Worm (Caenorhabditis elegans): ENCODE results near the gene T08A9.13.

The T08A9.13 gene

ce11 chrX:7340394-7340793 is 18.2 kb upstream of the T08A9.13 start:
- TF ChIP-seq aly-1 (tag; optimal IDR thresholded peaks at IDR 0.05) (no peak), hmg-4 (GFP tag; optimal IDR thresholded peaks at IDR 0.05) (peak; percentile 12), tra-4 (tag; optimal IDR thresholded peaks at IDR 0.05) (no peak), hmbx-1 (tag; optimal IDR thresholded peaks at IDR 0.05) (no peak), ama-1 (optimal IDR thresholded peaks at IDR 0.05) (peak; percentile 53)

- no peak for TF ChIP-seq hmbx-1 (tag; optimal IDR thresholded peaks at IDR 0.05)
- peak; percentile 42 for TF ChIP-seq F13C5.2 (tag; optimal IDR thresholded peaks at IDR 0.05)
- no peak for TF ChIP-seq pes-1 (GFP tag; IDR thresholded peaks at IDR 0.05)
- peak; percentile 78 for TF ChIP-seq hmg-4 (GFP tag; optimal IDR thresholded peaks at IDR 0.05)
These were observed 12.1 kb upstream of the T08A9.13 start, which contains the start of gene epg-7 for ce11 chrX:7334302-7334724. Gene epg-7, plus strand, starts transcription at chrX:7334714.

ce11 chrX:7330685-7331196 is 8.5 kb upstream of the T08A9.13 start, which contains the start of gene ttr-30:
Gene ttr-30, plus strand, starts transcription at chrX:7330949.
- no peak for TF ChIP-seq pes-1 (GFP tag; IDR thresholded peaks at IDR 0.05)
- no peak for TF ChIP-seq ceh-13 (GFP tag; optimal IDR thresholded peaks at IDR 0.05)

- TF ChIP-seq ceh-36 (tag; optimal IDR thresholded peaks at IDR 0.05) (no peak), flt-1 (GFP tag; IDR thresholded peaks at IDR 0.05) (no peak), F13C5.2 (tag; optimal IDR thresholded peaks at IDR 0.05) (no peak), hnd-1 (tag; optimal IDR thresholded peaks at IDR 0.05) (no peak), sea-1 (GFP tag; conservative IDR thresholded peaks at IDR 0.05) (no peak), tbx-37 (GFP tag; conservative IDR thresholded peaks at IDR 0.05) (no peak), ets-7 (tag; optimal IDR thresholded peaks at IDR 0.05) (no peak), scrt-1 (GFP tag; IDR thresholded peaks at IDR 0.05) (no peak), hmg-4 (GFP tag; optimal IDR thresholded peaks at IDR 0.05) (no peak), ama-1 (optimal IDR thresholded peaks at IDR 0.05) (no peak), ceh-13 (GFP tag; optimal IDR thresholded peaks at IDR 0.05) (no peak), tra-4 (tag; optimal IDR thresholded peaks at IDR 0.05) (no peak), aly-1 (tag; optimal IDR thresholded peaks at IDR 0.05) (no peak), hmbx-1 (tag; optimal IDR thresholded peaks at IDR 0.05) (no peak), B0310.2 (tag; optimal IDR thresholded peaks at IDR 0.05) (no peak), tbx-11 (GFP tag; IDR thresholded peaks at IDR 0.05) (no peak), pes-1 (GFP tag; IDR thresholded peaks at IDR 0.05) (no peak)
These were observed 7.4 kb upstream of the T08A9.13 start, which contains the start of gene ttr-59 for ce11 chrX:7329601-7330000. Gene ttr-59, plus strand, starts transcription at chrX:7329818.

ce11 chrX:7328065-7328564 is 5.9 kb upstream of the T08A9.13 start:
- TF ChIP-seq aly-1 (tag; optimal IDR thresholded peaks at IDR 0.05): no peak
- no peak for TF ChIP-seq tbx-11 (GFP tag; IDR thresholded peaks at IDR 0.05)
- no peak for TF ChIP-seq tra-4 (tag; optimal IDR thresholded peaks at IDR 0.05)
- no peak for TF ChIP-seq B0310.2 (tag; optimal IDR thresholded peaks at IDR 0.05)
- TF ChIP-seq ceh-36 (tag; optimal IDR thresholded peaks at IDR 0.05): no peak
- no peak for TF ChIP-seq F13C5.2 (tag; optimal IDR thresholded peaks at IDR 0.05)
- no peak for TF ChIP-seq flt-1 (GFP tag; IDR thresholded peaks at IDR 0.05)
- no peak for TF ChIP-seq hmg-4 (GFP tag; optimal IDR thresholded peaks at IDR 0.05)
- TF ChIP-seq sea-1 (GFP tag; conservative IDR thresholded peaks at IDR 0.05): no peak
- no peak for TF ChIP-seq tbx-37 (GFP tag; conservative IDR thresholded peaks at IDR 0.05)
- TF ChIP-seq hnd-1 (tag; optimal IDR thresholded peaks at IDR 0.05): no peak
- TF ChIP-seq ets-7 (tag; optimal IDR thresholded peaks at IDR 0.05): no peak
- TF ChIP-seq ceh-13 (GFP tag; optimal IDR thresholded peaks at IDR 0.05): no peak
- no peak for TF ChIP-seq scrt-1 (GFP tag; IDR thresholded peaks at IDR 0.05)
- no peak for TF ChIP-seq hmbx-1 (tag; optimal IDR thresholded peaks at IDR 0.05)
- no peak for TF ChIP-seq pes-1 (GFP tag; IDR thresholded peaks at IDR 0.05)
- no peak for TF ChIP-seq ama-1 (optimal IDR thresholded peaks at IDR 0.05)

ce11 chrX:7326967-7327651 is 4.9 kb upstream of the T08A9.13 start, which contains the start of gene sng-1:
Gene sng-1, plus strand, starts transcription at chrX:7327601.
- TF ChIP-seq aly-1 (tag; optimal IDR thresholded peaks at IDR 0.05) (no peak), hmg-4 (GFP tag; optimal IDR thresholded peaks at IDR 0.05) (no peak), ceh-36 (tag; optimal IDR thresholded peaks at IDR 0.05) (no peak), sea-1 (GFP tag; conservative IDR thresholded peaks at IDR 0.05) (no peak), tbx-11 (GFP tag; IDR thresholded peaks at IDR 0.05) (no peak), F13C5.2 (tag; optimal IDR thresholded peaks at IDR 0.05) (no peak), scrt-1 (GFP tag; IDR thresholded peaks at IDR 0.05) (no peak)

ce11 chrX:7323604-7324003 is 1.4 kb upstream of the T08A9.13 start:
- TF ChIP-seq ama-1 (optimal IDR thresholded peaks at IDR 0.05) (no peak), tbx-11 (GFP tag; IDR thresholded peaks at IDR 0.05) (0 out of 2 replicates have a peak, but pooled peaks have one; percentile 32), tra-4 (tag; optimal IDR thresholded peaks at IDR 0.05) (no peak), flt-1 (GFP tag; IDR thresholded peaks at IDR 0.05) (0 out of 2 replicates have a peak, but pooled peaks have one; percentile 11)

ce11 chrX:7320115-7320711 is 2.0 kb downstream of the T08A9.13 start, which contains the start of gene spp-5:
Gene spp-5, minus strand, starts transcription at chrX:7320354.
- no peak for TF ChIP-seq B0310.2 (tag; optimal IDR thresholded peaks at IDR 0.05)
- TF ChIP-seq ama-1 (optimal IDR thresholded peaks at IDR 0.05): no peak
- TF ChIP-seq scrt-1 (GFP tag; IDR thresholded peaks at IDR 0.05): no peak
- TF ChIP-seq tbx-37 (GFP tag; conservative IDR thresholded peaks at IDR 0.05): no peak
- no peak for TF ChIP-seq pes-1 (GFP tag; IDR thresholded peaks at IDR 0.05)
- no peak for TF ChIP-seq tbx-11 (GFP tag; IDR thresholded peaks at IDR 0.05)
- no peak for TF ChIP-seq ceh-36 (tag; optimal IDR thresholded peaks at IDR 0.05)
- TF ChIP-seq flt-1 (GFP tag; IDR thresholded peaks at IDR 0.05): no peak
- no peak for TF ChIP-seq F13C5.2 (tag; optimal IDR thresholded peaks at IDR 0.05)
- no peak for TF ChIP-seq aly-1 (tag; optimal IDR thresholded peaks at IDR 0.05)
- TF ChIP-seq ets-7 (tag; optimal IDR thresholded peaks at IDR 0.05): no peak
- no peak for TF ChIP-seq sea-1 (GFP tag; conservative IDR thresholded peaks at IDR 0.05)
- TF ChIP-seq hmg-4 (GFP tag; optimal IDR thresholded peaks at IDR 0.05): no peak
- no peak for TF ChIP-seq hmbx-1 (tag; optimal IDR thresholded peaks at IDR 0.05)
- TF ChIP-seq tra-4 (tag; optimal IDR thresholded peaks at IDR 0.05): no peak
